Fruit fly (Drosophila melanogaster): ENCODE results near the gene CG17292.

The CG17292 gene

DNA sequence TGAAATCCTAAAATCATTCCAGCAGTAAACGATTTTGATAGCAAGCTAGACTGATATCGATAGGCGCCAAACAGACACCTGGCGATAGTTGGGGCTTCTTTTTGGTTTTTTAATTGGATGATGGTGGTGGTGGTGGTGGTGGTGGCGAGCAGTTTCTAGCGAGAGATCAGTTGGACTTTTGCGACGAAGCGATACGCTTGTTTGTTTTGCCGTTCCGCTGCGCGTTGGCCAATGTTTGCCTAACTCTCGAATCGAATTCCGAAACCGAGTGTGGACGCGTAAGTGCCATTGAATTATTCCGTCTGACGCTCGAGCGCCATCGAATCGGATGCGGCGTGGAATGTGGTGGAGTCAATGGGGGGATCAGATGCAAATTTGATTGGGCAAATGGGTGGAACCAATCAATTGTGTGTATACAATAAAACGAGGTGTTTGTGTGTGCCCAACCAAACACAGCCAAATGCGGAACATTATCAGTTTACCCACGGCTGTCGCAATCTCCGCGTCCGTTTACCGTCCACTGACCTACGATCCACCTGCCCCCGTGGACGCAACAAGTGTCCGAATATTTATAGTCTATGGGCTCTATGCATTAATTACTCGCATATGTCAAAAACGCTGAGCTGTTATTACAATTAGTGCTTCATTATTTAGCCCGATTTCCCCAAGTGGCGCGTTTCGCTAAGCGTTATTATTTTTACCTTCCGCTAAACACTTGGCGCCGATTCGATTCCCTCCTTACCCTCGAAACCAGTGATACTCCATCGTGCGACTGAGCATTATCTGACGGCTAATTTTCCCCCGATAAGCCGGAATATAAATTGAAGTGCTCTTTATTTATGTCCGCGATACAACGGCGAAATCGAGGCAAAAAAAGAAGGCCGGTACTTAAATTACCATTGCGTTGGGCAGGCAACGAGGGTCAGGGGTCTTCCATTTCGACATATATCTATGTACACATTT is at the start of gene CG17292 (continued):
- TF ChIP-seq CG8089 (GFP tag; optimal IDR thresholded peaks at IDR 0.05) (peak; percentile 33), gfzf (GFP tag; optimal IDR thresholded peaks at IDR 0.05) (peak; percentile 53), Mad (GFP tag; optimal IDR thresholded peaks at IDR 0.05) (peak; percentile 42), BEAF-32 (GFP tag; optimal IDR thresholded peaks at IDR 0.05) (peak; percentile 82), grau (tag; optimal IDR thresholded peaks at IDR 0.05) (peak; percentile 39), tin (GFP tag; optimal IDR thresholded peaks at IDR 0.05) (no peak), CoRest (tag; optimal IDR thresholded peaks at IDR 0.05) (peak; percentile 16), dpn (GFP tag; optimal IDR thresholded peaks at IDR 0.05) (peak in 1 of 2 experiments; percentile 59), usp (GFP tag; optimal IDR thresholded peaks at IDR 0.05) (no peak), inv (GFP tag; IDR thresholded peaks at IDR 0.05; ENCODE audit: partially characterized antibody) (peak; percentile 85), rib (GFP tag; IDR thresholded peaks at IDR 0.05) (peak; percentile 92), ci (GFP tag; IDR thresholded peaks at IDR 0.05) (peak; percentile 84), CG11085 (GFP tag; IDR thresholded peaks at IDR 0.05) (peak; percentile 32; the same call in 1 of the 2 replicates), CG14667 (GFP tag; IDR thresholded peaks at IDR 0.05) (no peak), nom (GFP tag; optimal IDR thresholded peaks at IDR 0.05) (no peak), Pdp1 (GFP tag; optimal IDR thresholded peaks at IDR 0.05) (peak in 1 of 2 experiments; percentile 56), HmgD (GFP tag; optimal IDR thresholded peaks at IDR 0.05) (peak; percentile 16), Dref (GFP tag; IDR thresholded peaks at IDR 0.05) (peak; percentile 88), pnt (GFP tag; optimal IDR thresholded peaks at IDR 0.05) (no peak), exex (tag; optimal IDR thresholded peaks at IDR 0.05) (peak; percentile 94), onecut (GFP tag; IDR thresholded peaks at IDR 0.05) (peak; percentile 54; the same call in 1 of the 2 replicates), vvl (GFP tag; IDR thresholded peaks at IDR 0.05) (peak; percentile 92), pb (GFP tag; optimal IDR thresholded peaks at IDR 0.05) (no peak), CG32532 (GFP tag; IDR thresholded peaks at IDR 0.05) (peak; percentile 72), caup (GFP tag; optimal IDR thresholded peaks at IDR 0.05; ENCODE audit: severe bottlenecking) (peak; percentile 76), crp (GFP tag; optimal IDR thresholded peaks at IDR 0.05) (peak in 1 of 2 experiments; percentile 32), HmgZ (tag; optimal IDR thresholded peaks at IDR 0.05) (peak; percentile 83), CG1792 (GFP tag; optimal IDR thresholded peaks at IDR 0.05) (peak; percentile 45), CG8281 (tag; optimal IDR thresholded peaks at IDR 0.05) (no peak), CG13123 (GFP tag; optimal IDR thresholded peaks at IDR 0.05) (no peak), CG1832 (GFP tag; optimal IDR thresholded peaks at IDR 0.05) (no peak), CG18476 (GFP tag; optimal IDR thresholded peaks at IDR 0.05) (no peak), CG7928 (GFP tag; optimal IDR thresholded peaks at IDR 0.05) (peak; percentile 28), HLH54F (GFP tag; optimal IDR thresholded peaks at IDR 0.05) (no peak), unc-4 (GFP tag; IDR thresholded peaks at IDR 0.05; ENCODE audit: partially characterized antibody) (peak; percentile 89), CG4707 (GFP tag; optimal IDR thresholded peaks at IDR 0.05) (no peak), CG13287 (GFP tag; IDR thresholded peaks at IDR 0.05; ENCODE audit: partially characterized antibody) (peak; percentile 95), ranshi (GFP tag; IDR thresholded peaks at IDR 0.05) (peak; percentile 58; the same call in 1 of the 2 replicates), jing (GFP tag; optimal IDR thresholded peaks at IDR 0.05) (no peak), ash1 (GFP tag; optimal IDR thresholded peaks at IDR 0.05) (no peak), CG33557 (GFP tag; optimal IDR thresholded peaks at IDR 0.05) (peak; percentile 24), ro (GFP tag; IDR thresholded peaks at IDR 0.05) (no peak), nerfin-1 (tag; optimal IDR thresholded peaks at IDR 0.05) (no peak), Oaz (GFP tag; IDR thresholded peaks at IDR 0.05) (peak; percentile 24; the same call in 1 of the 2 replicates), fd96Cb (tag; optimal IDR thresholded peaks at IDR 0.05) (no peak), wek (GFP tag; optimal IDR thresholded peaks at IDR 0.05) (peak; percentile 64), CG15514 (GFP tag; optimal IDR thresholded peaks at IDR 0.05) (peak; percentile 95)
